Fruit fly (Drosophila melanogaster) whole organism, prepupa: ENCODE measurements around the gene CG13064.

Experiments
- Blimp-1 ChIP-seq: fragments of 200-800 bp; sonication (Bioruptor generic); optimal IDR thresholded peaks from 3 replicates; lab custom pipeline; 2017; ENCODE audit warnings: missing biosample characterization, missing genetic modification characterization, mild to moderate bottlenecking, moderate library complexity, missing genetic modification reagents
- CG10631 ChIP-seq: fragments of 200-800 bp; sonication (Bioruptor generic); optimal IDR thresholded peaks from 2 replicates; lab custom pipeline; 2016; ENCODE audit warnings: missing biosample characterization, missing genetic modification characterization
- CG11294 ChIP-seq: fragments of 200-800 bp; sonication (Bioruptor generic); IDR thresholded peaks from 2 replicates; pipeline ENCODE4 v1.3.6; 2022; ENCODE audit warnings: missing biosample characterization, missing genetic modification characterization
- CG11762 ChIP-seq: fragments of 200-800 bp; sonication (Bioruptor generic); optimal IDR thresholded peaks from 3 replicates; lab custom pipeline; 2016; ENCODE audit warnings: missing biosample characterization, missing genetic modification characterization; ENCODE audit not compliant: insufficient read depth
- CG11902 ChIP-seq: fragments of 200-800 bp; sonication (Bioruptor generic); optimal IDR thresholded peaks from 3 replicates; lab custom pipeline; 2016; ENCODE audit warnings: missing biosample characterization, missing genetic modification characterization
- CG15336 ChIP-seq: fragments of 200-800 bp; sonication (Bioruptor generic); IDR thresholded peaks from 2 replicates; pipeline ENCODE4 v1.3.6; 2022; ENCODE audit warnings: missing biosample characterization, missing genetic modification characterization
- CG32006 ChIP-seq: fragments of 200-800 bp; sonication (Bioruptor generic); optimal IDR thresholded peaks from 3 replicates; lab custom pipeline; 2017; ENCODE audit warnings: missing biosample characterization, mild to moderate bottlenecking, missing genetic modification characterization
- CG34406 ChIP-seq: fragments of 200-800 bp; sonication (Bioruptor generic); optimal IDR thresholded peaks from 3 replicates; lab custom pipeline; 2016; ENCODE audit warnings: missing biosample characterization, missing genetic modification characterization
- CG4318 ChIP-seq: fragments of 200-800 bp; sonication (Bioruptor generic); optimal IDR thresholded peaks from 3 replicates; lab custom pipeline; 2017; ENCODE audit warnings: missing biosample characterization, mild to moderate bottlenecking, missing genetic modification characterization
- CG6163 ChIP-seq: fragments of 200-800 bp; sonication (Bioruptor generic); IDR thresholded peaks from 3 replicates; pipeline ENCODE4 v1.3.6; 2022; ENCODE audit warnings: missing biosample characterization, missing genetic modification characterization
- CG6808 ChIP-seq: fragments of 200-800 bp; sonication (Bioruptor generic); optimal IDR thresholded peaks from 3 replicates; lab custom pipeline; 2017; ENCODE audit warnings: missing biosample characterization, missing genetic modification characterization, mild to moderate bottlenecking, moderate library complexity, missing genetic modification reagents
- CG6854 ChIP-seq: fragments of 200-800 bp; sonication (Bioruptor generic); optimal IDR thresholded peaks from 2 replicates; lab custom pipeline; 2017; ENCODE audit warnings: missing biosample characterization, mild to moderate bottlenecking, missing genetic modification characterization
- CG8319 ChIP-seq: fragments of 200-800 bp; sonication (Bioruptor generic); optimal IDR thresholded peaks from 3 replicates; lab custom pipeline; 2016; ENCODE audit warnings: missing biosample characterization, missing genetic modification characterization
- CG9139 ChIP-seq: fragments of 200-800 bp; sonication (Bioruptor generic); optimal IDR thresholded peaks from 3 replicates; lab custom pipeline; 2017; ENCODE audit warnings: missing biosample characterization, mild to moderate bottlenecking, missing genetic modification characterization
- Eip75B ChIP-seq: fragments of 200-800 bp; sonication (Bioruptor generic); optimal IDR thresholded peaks from 3 replicates; lab custom pipeline; 2016; ENCODE audit warnings: missing biosample characterization, missing genetic modification characterization
- Eip78C ChIP-seq: fragments of 200-800 bp; sonication (Bioruptor generic); peaks from one replicate; lab custom pipeline; 2016; ENCODE audit warnings: missing biosample characterization, missing genetic modification characterization
- Eip93F ChIP-seq: fragments of 200-800 bp; sonication (Bioruptor generic); optimal IDR thresholded peaks from 2 replicates; lab custom pipeline; 2016; ENCODE audit warnings: missing biosample characterization, mild to moderate bottlenecking, missing genetic modification characterization
- Hr38 ChIP-seq: sonication (Bioruptor generic); optimal IDR thresholded peaks from 2 replicates; lab custom pipeline; 2016; ENCODE audit warnings: missing biosample characterization, missing genetic modification characterization
- Hr39 ChIP-seq: fragments of 200-800 bp; sonication (Bioruptor generic); optimal IDR thresholded peaks from 2 replicates; lab custom pipeline; 2016; ENCODE audit warnings: missing biosample characterization, missing genetic modification characterization
- Met ChIP-seq: fragments of 200-800 bp; sonication (Bioruptor generic); optimal IDR thresholded peaks from 3 replicates; lab custom pipeline; 2016; ENCODE audit warnings: missing biosample characterization, missing genetic modification characterization
- OdsH ChIP-seq: fragments of 200-800 bp; sonication (Bioruptor generic); optimal IDR thresholded peaks from 3 replicates; lab custom pipeline; 2016; ENCODE audit warnings: missing biosample characterization, missing genetic modification characterization
- Sox102F ChIP-seq: fragments of 200-800 bp; sonication (Bioruptor generic); optimal IDR thresholded peaks from 2 replicates; lab custom pipeline; 2016; ENCODE audit warnings: missing biosample characterization, mild to moderate bottlenecking, missing genetic modification characterization
- Sox15 ChIP-seq: fragments of 200-800 bp; sonication (Bioruptor generic); optimal IDR thresholded peaks from 3 replicates; lab custom pipeline; 2016; ENCODE audit warnings: missing biosample characterization, missing genetic modification characterization
- achi ChIP-seq: fragments of 200-800 bp; sonication (Bioruptor generic); optimal IDR thresholded peaks from 3 replicates; lab custom pipeline; 2016; ENCODE audit warnings: missing biosample characterization, missing genetic modification characterization
- acj6 ChIP-seq: fragments of 200-800 bp; sonication (Bioruptor generic); optimal IDR thresholded peaks from 3 replicates; lab custom pipeline; 2016; ENCODE audit warnings: missing biosample characterization, missing genetic modification characterization
- cyc ChIP-seq: fragments of 200-800 bp; sonication (Bioruptor generic); optimal IDR thresholded peaks from 3 replicates; lab custom pipeline; 2016; ENCODE audit warnings: missing biosample characterization, missing genetic modification characterization
- dsx ChIP-seq: fragments of 200-800 bp; optimal IDR thresholded peaks from 3 replicates; lab custom pipeline; 2019; ENCODE audit warnings: missing biosample characterization, mild to moderate bottlenecking, missing genetic modification characterization, moderate library complexity; ENCODE audit not compliant: poor library complexity, severe bottlenecking
- esn ChIP-seq: fragments of 200-800 bp; sonication (Bioruptor generic); optimal IDR thresholded peaks from 2 replicates; lab custom pipeline; 2016; ENCODE audit warnings: missing biosample characterization, mild to moderate bottlenecking, missing genetic modification characterization, moderate library complexity
- fd59A ChIP-seq: fragments of 200-800 bp; sonication (Bioruptor generic); optimal IDR thresholded peaks from 2 replicates; lab custom pipeline; 2017; ENCODE audit warnings: missing biosample characterization, mild to moderate bottlenecking, missing genetic modification characterization, missing genetic modification reagents
- fd85E ChIP-seq: fragments of 200-800 bp; sonication (Bioruptor generic); optimal IDR thresholded peaks from 3 replicates; lab custom pipeline; 2016; ENCODE audit warnings: missing biosample characterization, missing genetic modification characterization
- fkh ChIP-seq: fragments of 200-800 bp; sonication (Bioruptor generic); optimal IDR thresholded peaks from 3 replicates; lab custom pipeline; 2017; ENCODE audit warnings: missing biosample characterization, mild to moderate bottlenecking, missing genetic modification characterization, moderate library complexity
- pdm3 ChIP-seq: fragments of 200-800 bp; sonication (Bioruptor generic); optimal IDR thresholded peaks from 3 replicates; lab custom pipeline; 2016; ENCODE audit warnings: missing biosample characterization, missing genetic modification characterization
- salr ChIP-seq, 2 experiments: fragments of 200-800 bp; sonication (Bioruptor generic); optimal IDR thresholded peaks; 3 replicates each; lab custom pipeline; 2016 to 2018; ENCODE audit warnings: missing biosample characterization in 2 of 2, missing genetic modification characterization in 2 of 2, mild to moderate bottlenecking in 1 of 2
- ss ChIP-seq, 2 experiments: fragments of 200-800 bp; sonication (Bioruptor generic); optimal IDR thresholded peaks; 2 replicates in 1 of 2; 3 replicates in 1 of 2; lab custom pipeline; 2017 to 2018; ENCODE audit warnings: mild to moderate bottlenecking in 2 of 2, missing biosample characterization in 2 of 2, missing genetic modification characterization in 2 of 2, moderate library complexity in 1 of 2
- svp ChIP-seq: fragments of 200-800 bp; sonication (Bioruptor generic); peaks from one replicate; lab custom pipeline; 2016; ENCODE audit warnings: missing biosample characterization, missing genetic modification characterization
- vri ChIP-seq: fragments of 200-800 bp; sonication (Bioruptor generic); optimal IDR thresholded peaks from 3 replicates; lab custom pipeline; 2016; ENCODE audit warnings: missing biosample characterization, mild to moderate bottlenecking, missing genetic modification characterization

The CG13064 gene

DNA sequence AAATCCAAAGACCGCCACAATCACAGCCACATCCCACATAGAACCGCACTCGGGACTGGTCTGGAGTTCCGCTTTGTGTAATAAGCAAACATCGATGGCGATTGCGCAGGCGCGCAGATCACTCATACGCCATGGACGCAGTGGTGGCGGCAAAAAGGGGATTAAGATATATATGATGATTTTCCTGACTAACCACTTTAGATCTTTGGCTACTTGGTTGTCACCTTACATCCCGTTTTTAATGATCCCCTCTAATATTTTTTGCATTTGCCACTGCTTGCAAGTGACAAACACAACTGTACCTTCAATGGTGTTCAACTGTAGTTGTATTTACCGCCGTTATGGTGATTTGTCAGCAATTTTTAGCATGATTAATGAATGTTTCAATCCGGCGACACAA, 29.8 kb downstream of the CG13064 start (continued):
- TF ChIP-seq CG9139 (GFP tag; lab: Kevin White, UChicago) = no peak
- TF ChIP-seq Eip93F (GFP tag; lab: Kevin White, UChicago) = no peak
- TF ChIP-seq cyc (GFP tag; lab: Kevin White, UChicago) = no peak
- TF ChIP-seq CG32006 (GFP tag; lab: Kevin White, UChicago) = peak; percentile 80
- TF ChIP-seq fkh = no peak
- TF ChIP-seq CG6854 (GFP tag; lab: Kevin White, UChicago) = no peak
- TF ChIP-seq CG6808 (GFP tag; lab: Kevin White, UChicago) = no peak
- TF ChIP-seq achi (GFP tag; lab: Kevin White, UChicago) = peak; percentile 34
- TF ChIP-seq fd59A (GFP tag; lab: Kevin White, UChicago) = no peak
- TF ChIP-seq ss (GFP tag; optimal IDR thresholded peaks at IDR 0.05; lab: Kevin White, UChicago) = no peak
- TF ChIP-seq CG4318 (GFP tag; lab: Kevin White, UChicago) = peak; percentile 47
- TF ChIP-seq salr (GFP tag; optimal IDR thresholded peaks at IDR 0.05; lab: Kevin White, UChicago) = peak in 1 of 2 experiments; percentile 44
- TF ChIP-seq Eip78C (GFP tag; lab: Kevin White, UChicago) = peak; percentile 74
- TF ChIP-seq CG11294 (GFP tag; lab: Robert Waterston, UW) = peak; percentile 52
- TF ChIP-seq CG10631 (GFP tag; lab: Kevin White, UChicago) = peak; percentile 59
- peak; percentile 82 for TF ChIP-seq CG15336 (GFP tag; lab: Robert Waterston, UW)
- TF ChIP-seq Met (GFP tag; lab: Kevin White, UChicago) = no peak
- no peak for TF ChIP-seq Blimp-1 (GFP tag; lab: Kevin White, UChicago)
- no peak for TF ChIP-seq dsx
- peak; percentile 72; the same call in 2 of the 3 replicates for TF ChIP-seq CG6163
- no peak for TF ChIP-seq esn (GFP tag; lab: Kevin White, UChicago)
- TF ChIP-seq, all 60 proteins: peak for 28

DNA sequence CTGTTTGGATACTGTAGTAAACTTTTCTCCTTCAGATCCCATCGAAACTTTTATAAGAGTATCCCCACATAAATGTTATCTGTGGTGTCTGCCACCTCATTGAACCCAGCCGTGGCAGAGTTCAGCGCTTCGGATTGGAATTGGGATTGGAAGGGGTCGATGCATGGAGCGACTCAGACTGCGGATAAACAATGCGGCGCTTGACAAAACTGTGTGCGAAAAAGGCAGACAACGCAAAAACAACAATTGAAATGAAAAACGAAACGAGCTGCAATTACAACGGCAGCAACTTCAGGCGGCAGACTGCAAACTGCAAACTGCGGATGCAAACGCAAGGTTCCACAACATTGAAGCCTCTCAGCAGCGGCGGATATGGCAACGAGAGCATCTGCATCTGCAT, 33.8 kb downstream of the CG13064 start, which contains the start of gene CG13062:
CG13062 (plus strand) TSS at position 301 of the 400 bp plus-strand sequence.
- TF ChIP-seq achi (GFP tag; lab: Kevin White, UChicago) (peak; percentile 8), CG11762 (GFP tag; lab: Kevin White, UChicago) (no peak), svp (peak; percentile 12)

DNA sequence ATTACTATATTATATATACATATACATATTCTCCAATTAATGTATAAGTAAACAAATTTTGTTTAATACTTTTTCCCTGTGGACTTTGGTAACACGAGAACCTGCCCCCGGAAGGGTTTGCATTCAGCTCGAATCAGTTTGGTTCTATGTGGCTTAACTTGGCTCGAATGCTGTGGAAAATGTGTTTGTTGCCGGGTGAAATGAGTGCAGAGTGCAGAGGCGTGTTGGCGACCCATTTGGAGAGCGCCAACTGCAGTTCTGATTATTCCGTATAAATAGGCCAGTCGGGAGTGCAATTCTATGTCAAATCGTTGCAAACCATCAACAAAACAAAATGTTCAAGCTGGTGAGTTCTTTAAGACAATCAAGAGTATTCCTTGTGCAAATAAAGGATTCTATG, 37.5 kb downstream of the CG13064 start, which contains the start of gene Nplp3:
Nplp3 (plus strand) TSS at position 301 of the 400 bp plus-strand sequence.
- TF ChIP-seq Sox102F = no peak
- TF ChIP-seq cyc (GFP tag; lab: Kevin White, UChicago) = no peak
- no peak for TF ChIP-seq salr (GFP tag; optimal IDR thresholded peaks at IDR 0.05; lab: Kevin White, UChicago)
- TF ChIP-seq esn (GFP tag; lab: Kevin White, UChicago) = no peak
- no peak for TF ChIP-seq OdsH (GFP tag; lab: Kevin White, UChicago)
- no peak for TF ChIP-seq pdm3 (GFP tag; lab: Kevin White, UChicago)
- TF ChIP-seq Sox15 = no peak
- TF ChIP-seq Met (GFP tag; lab: Kevin White, UChicago) = no peak
- TF ChIP-seq CG34406 = no peak
- TF ChIP-seq vri (GFP tag; lab: Kevin White, UChicago) = no peak
- TF ChIP-seq CG15336 (GFP tag; lab: Robert Waterston, UW) = no peak
- no peak for TF ChIP-seq achi (GFP tag; lab: Kevin White, UChicago)
- TF ChIP-seq CG11902 (GFP tag; lab: Kevin White, UChicago) = no peak
- no peak for TF ChIP-seq CG8319 (GFP tag; lab: Kevin White, UChicago)
- TF ChIP-seq CG32006 (GFP tag; lab: Kevin White, UChicago) = no peak

DNA sequence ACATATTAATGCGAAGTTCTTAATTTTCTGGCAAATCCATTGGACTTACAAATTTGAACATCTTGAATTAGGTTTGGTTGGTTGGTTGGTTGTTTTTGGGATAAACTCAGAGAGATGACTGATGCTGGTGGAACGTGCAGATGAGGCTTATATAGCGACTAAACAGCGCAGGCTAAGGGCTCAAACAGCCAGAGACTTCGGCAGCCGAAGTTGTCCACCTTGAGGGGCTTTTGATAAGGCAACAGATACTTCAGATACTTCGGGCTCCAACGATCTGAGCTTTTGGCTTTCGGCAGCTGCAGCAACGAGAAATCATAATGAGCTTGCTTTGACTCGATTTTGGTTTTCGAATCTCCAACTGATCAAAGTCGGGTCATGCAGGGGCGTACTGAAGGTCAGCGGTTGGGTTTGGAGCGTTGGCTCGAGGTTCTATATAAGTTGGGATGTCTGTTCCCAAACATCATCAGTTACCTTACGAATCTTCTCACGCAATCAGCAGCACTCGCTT, 39.2 kb downstream of the CG13064 start, which contains the start of the genes CG13041 and CG13060:
CG13041 (minus strand) TSS at position 128 of the 508 bp plus-strand sequence.
CG13060 (plus strand) TSS at position 458 of the 508 bp plus-strand sequence.
- TF ChIP-seq CG10631 (GFP tag; lab: Kevin White, UChicago) = no peak
- TF ChIP-seq Hr38 (GFP tag; lab: Kevin White, UChicago) = no peak
- TF ChIP-seq CG4318 (GFP tag; lab: Kevin White, UChicago) = no peak
- TF ChIP-seq Hr39 (GFP tag; lab: Kevin White, UChicago) = no peak
- TF ChIP-seq Eip78C (GFP tag; lab: Kevin White, UChicago) = no peak
- no peak for TF ChIP-seq ss (GFP tag; optimal IDR thresholded peaks at IDR 0.05; lab: Kevin White, UChicago)
- TF ChIP-seq acj6 (GFP tag; lab: Kevin White, UChicago) = no peak
- no peak for TF ChIP-seq CG15336 (GFP tag; lab: Robert Waterston, UW)
- TF ChIP-seq fkh = no peak
- no peak for TF ChIP-seq CG11902 (GFP tag; lab: Kevin White, UChicago)
- no peak for TF ChIP-seq CG6854 (GFP tag; lab: Kevin White, UChicago)
- no peak for TF ChIP-seq Eip75B
- TF ChIP-seq fd85E = no peak
